Worm (Caenorhabditis elegans): ENCODE data around the gene mup-2.

DNA sequence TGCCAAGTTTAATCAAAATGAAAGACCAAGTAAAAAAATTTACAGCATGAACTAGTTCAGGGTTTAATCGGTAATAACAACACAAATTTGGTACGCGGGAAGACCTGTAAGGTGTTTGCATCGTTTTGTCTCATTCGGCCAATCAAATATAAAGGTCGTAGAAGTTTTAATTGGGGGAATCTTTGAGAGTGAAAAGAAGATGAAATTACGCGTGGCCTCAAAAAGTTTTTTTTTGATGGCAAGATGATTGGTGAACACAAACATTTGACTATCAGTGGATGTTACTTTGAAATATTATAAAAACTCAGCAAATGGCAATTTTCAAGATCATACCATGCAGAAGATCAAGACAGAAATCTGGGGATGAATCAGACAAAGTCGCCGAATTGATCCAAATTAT lies 45.1 kb upstream of the mup-2 start, which contains the start of gene nas-33:
- TF ChIP-seq tra-4 (tag; optimal IDR thresholded peaks at IDR 0.05) (no peak), flt-1 (GFP tag; IDR thresholded peaks at IDR 0.05) (no peak)
